Worm (Caenorhabditis elegans) whole organism, late embryonic: Measurements from ENCODE around the gene jmjd-1.1.

Experiments
- C08G9.2 ChIP-seq: sonication (generic microtip); optimal IDR thresholded peaks from 2 replicates; lab custom pipeline; 2016; ENCODE audit warnings: mild to moderate bottlenecking, missing genetic modification characterization, moderate library complexity, missing compliant biosample characterization
- T23F11.4 ChIP-seq: fragments of 200-800 bp; sonication (Bioruptor generic); optimal IDR thresholded peaks from 2 replicates; lab custom pipeline; 2018; ENCODE audit warnings: mild to moderate bottlenecking, missing genetic modification characterization, missing compliant biosample characterization
- Y22D7AL.16 ChIP-seq: sonication (generic microtip); optimal IDR thresholded peaks from 2 replicates; lab custom pipeline; 2016; ENCODE audit warnings: missing genetic modification characterization, missing compliant biosample characterization
- ahr-1 ChIP-seq: sonication (generic microtip); optimal IDR thresholded peaks from 2 replicates; lab custom pipeline; 2016; ENCODE audit warnings: missing genetic modification characterization, missing compliant biosample characterization
- ama-1 ChIP-seq: fragments of 150-350 bp; optimal IDR thresholded peaks from 2 replicates; lab custom pipeline; 2014
- ceh-14 ChIP-seq: sonication (generic microtip); optimal IDR thresholded peaks from 2 replicates; lab custom pipeline; 2016; ENCODE audit warnings: missing genotype, missing genetic modification characterization, missing compliant biosample characterization
- ceh-18 ChIP-seq: sonication (generic microtip); optimal IDR thresholded peaks from 2 replicates; lab custom pipeline; 2016; ENCODE audit warnings: missing genetic modification characterization, missing compliant biosample characterization
- ceh-2 ChIP-seq: sonication (generic microtip); optimal IDR thresholded peaks from 2 replicates; lab custom pipeline; 2016; ENCODE audit warnings: missing genotype, missing genetic modification characterization, missing compliant biosample characterization
- ceh-22 ChIP-seq: sonication (generic microtip); optimal IDR thresholded peaks from 2 replicates; lab custom pipeline; 2017; ENCODE audit warnings: missing biosample characterization, missing genetic modification characterization
- ceh-30 ChIP-seq: fragments of 150-350 bp; optimal IDR thresholded peaks from 2 replicates; lab custom pipeline; 2014; ENCODE audit warnings: missing biosample characterization, missing genetic modification characterization
- ceh-31 ChIP-seq: sonication (generic microtip); optimal IDR thresholded peaks from 2 replicates; lab custom pipeline; 2016; ENCODE audit warnings: missing genetic modification characterization, missing compliant biosample characterization
- ceh-6 ChIP-seq: fragments of 200-800 bp; sonication (Bioruptor generic); optimal IDR thresholded peaks from 2 replicates; lab custom pipeline; 2018; ENCODE audit warnings: mild to moderate bottlenecking, missing genetic modification characterization, missing compliant biosample characterization
- ceh-9 ChIP-seq: sonication (generic microtip); optimal IDR thresholded peaks from 2 replicates; lab custom pipeline; 2016; ENCODE audit warnings: mild to moderate bottlenecking, missing genetic modification characterization, inconsistent platforms, missing compliant biosample characterization
- che-1 ChIP-seq: sonication (generic microtip); optimal IDR thresholded peaks from 2 replicates; lab custom pipeline; 2016; ENCODE audit warnings: mild to moderate bottlenecking, missing genetic modification characterization, missing compliant biosample characterization
- dve-1 ChIP-seq: sonication (generic microtip); optimal IDR thresholded peaks from 2 replicates; lab custom pipeline; 2017; ENCODE audit warnings: antibody characterized with exemption, mild to moderate bottlenecking, missing genetic modification characterization, missing compliant biosample characterization
- elt-4 ChIP-seq: sonication (generic microtip); optimal IDR thresholded peaks from 2 replicates; lab custom pipeline; 2016; ENCODE audit warnings: missing genetic modification characterization, missing compliant biosample characterization
- ets-4 ChIP-seq: sonication (generic microtip); optimal IDR thresholded peaks from 2 replicates; lab custom pipeline; 2016; ENCODE audit warnings: missing genetic modification characterization, missing compliant biosample characterization
- eyg-1 ChIP-seq: sonication (generic microtip); optimal IDR thresholded peaks from 2 replicates; lab custom pipeline; 2016; ENCODE audit warnings: missing genotype, missing genetic modification characterization, missing compliant biosample characterization
- fkh-10 ChIP-seq: fragments of 150-350 bp; optimal IDR thresholded peaks from 2 replicates; lab custom pipeline; 2014; ENCODE audit warnings: missing biosample characterization, missing genetic modification reagents, missing genetic modification characterization
- hlh-13 ChIP-seq: fragments of 200-800 bp; sonication (Bioruptor generic); optimal IDR thresholded peaks from 2 replicates; lab custom pipeline; 2018; ENCODE audit warnings: mild to moderate bottlenecking, missing genetic modification characterization, missing compliant biosample characterization
- hlh-15 ChIP-seq: sonication (generic microtip); optimal IDR thresholded peaks from 2 replicates; lab custom pipeline; 2016; ENCODE audit warnings: missing genetic modification characterization, missing compliant biosample characterization
- hlh-30 ChIP-seq: sonication (generic microtip); optimal IDR thresholded peaks from 2 replicates; lab custom pipeline; 2017; ENCODE audit warnings: antibody characterized with exemption, missing genetic modification characterization, missing compliant biosample characterization; ENCODE audit not compliant: insufficient read depth
- hlh-6 ChIP-seq: sonication (generic microtip); optimal IDR thresholded peaks from 2 replicates; lab custom pipeline; 2016; ENCODE audit warnings: missing genotype, missing genetic modification characterization, missing compliant biosample characterization
- madf-2 ChIP-seq: sonication (generic microtip); optimal IDR thresholded peaks from 2 replicates; lab custom pipeline; 2017; ENCODE audit warnings: missing genetic modification characterization, missing compliant biosample characterization
- mec-3 ChIP-seq: sonication (generic microtip); optimal IDR thresholded peaks from 2 replicates; lab custom pipeline; 2016; ENCODE audit warnings: borderline replicate concordance, missing genetic modification characterization, missing compliant biosample characterization
- nfya-1 ChIP-seq: sonication (generic microtip); optimal IDR thresholded peaks from 2 replicates; lab custom pipeline; 2017; ENCODE audit warnings: missing genetic modification characterization, mild to moderate bottlenecking, missing compliant biosample characterization, antibody characterized with exemption, moderate library complexity
- nhr-11 ChIP-seq: fragments of 150-350 bp; optimal IDR thresholded peaks from 2 replicates; lab custom pipeline; 2014; ENCODE audit warnings: missing biosample characterization, missing genetic modification characterization
- npax-4 ChIP-seq: sonication (generic microtip); optimal IDR thresholded peaks from 2 replicates; lab custom pipeline; 2016; ENCODE audit warnings: missing genetic modification characterization, missing compliant biosample characterization
- odd-2 ChIP-seq: sonication (generic microtip); optimal IDR thresholded peaks from 2 replicates; lab custom pipeline; 2017; ENCODE audit warnings: antibody characterized with exemption, mild to moderate bottlenecking, missing genetic modification characterization, missing compliant biosample characterization
- pag-3 ChIP-seq: sonication (generic microtip); optimal IDR thresholded peaks from 2 replicates; lab custom pipeline; 2016; ENCODE audit warnings: missing compliant biosample characterization, missing genetic modification characterization, borderline replicate concordance
- pat-9 ChIP-seq: fragments of 200-800 bp; sonication (Bioruptor generic); optimal IDR thresholded peaks from 2 replicates; lab custom pipeline; 2018; ENCODE audit warnings: mild to moderate bottlenecking, missing genetic modification characterization, moderate library complexity, missing compliant biosample characterization
- pax-1 ChIP-seq: fragments of 150-350 bp; optimal IDR thresholded peaks from 2 replicates; lab custom pipeline; 2014; ENCODE audit warnings: missing biosample characterization, missing genetic modification characterization
- pha-2 ChIP-seq: sonication (generic microtip); optimal IDR thresholded peaks from 2 replicates; lab custom pipeline; 2017; ENCODE audit warnings: mild to moderate bottlenecking, missing genetic modification characterization, missing compliant biosample characterization
- pqm-1 ChIP-seq: sonication (generic microtip); optimal IDR thresholded peaks from 2 replicates; lab custom pipeline; 2016; ENCODE audit warnings: missing genetic modification characterization, missing compliant biosample characterization
- pros-1 ChIP-seq: fragments of 150-350 bp; optimal IDR thresholded peaks from 2 replicates; lab custom pipeline; 2014; ENCODE audit warnings: missing biosample characterization, missing genetic modification reagents, missing genetic modification characterization
- ref-2 ChIP-seq: sonication (generic microtip); optimal IDR thresholded peaks from 2 replicates; lab custom pipeline; 2016; ENCODE audit warnings: missing genetic modification characterization, missing compliant biosample characterization
- sox-2 ChIP-seq: fragments of 200-800 bp; sonication (Bioruptor generic); IDR thresholded peaks from 2 replicates; pipeline ENCODE4 v1.3.6; 2022; ENCODE audit warnings: missing genetic modification reagents, missing genetic modification characterization, missing compliant biosample characterization
- sox-4 ChIP-seq: sonication (generic microtip); optimal IDR thresholded peaks from 2 replicates; lab custom pipeline; 2017; ENCODE audit warnings: mild to moderate bottlenecking, missing genetic modification characterization, inconsistent platforms, missing compliant biosample characterization
- tbx-2 ChIP-seq: sonication (generic microtip); optimal IDR thresholded peaks from 2 replicates; lab custom pipeline; 2016; ENCODE audit warnings: missing genetic modification characterization, missing compliant biosample characterization
- tbx-7 ChIP-seq: sonication (generic microtip); optimal IDR thresholded peaks from 2 replicates; lab custom pipeline; 2016; ENCODE audit warnings: missing genotype, missing genetic modification characterization, missing compliant biosample characterization
- ttx-3 ChIP-seq: sonication (generic microtip); optimal IDR thresholded peaks from 2 replicates; lab custom pipeline; 2016; ENCODE audit warnings: missing genetic modification reagents, missing genetic modification characterization, missing compliant biosample characterization
- unc-86 ChIP-seq: sonication (generic microtip); optimal IDR thresholded peaks from 2 replicates; lab custom pipeline; 2016; ENCODE audit warnings: missing genetic modification characterization, missing compliant biosample characterization
- zip-5 ChIP-seq: sonication (generic microtip); optimal IDR thresholded peaks from 2 replicates; lab custom pipeline; 2016; ENCODE audit warnings: missing genetic modification characterization, missing compliant biosample characterization

The jmjd-1.1 gene

ce11 chrII:11774218-11774617, 32.1 kb upstream of the jmjd-1.1 start, which contains the start of gene F44E5.1:
TSS of gene F44E5.1 (minus strand) at chrII:11774559.
- no peak for TF ChIP-seq odd-2 (tag; lab: Kevin White, UChicago)
- TF ChIP-seq fkh-10: no peak
- no peak for TF ChIP-seq elt-4
- TF ChIP-seq npax-4 (tag; lab: Kevin White, UChicago): no peak
- TF ChIP-seq che-1: no peak
- TF ChIP-seq ceh-14 (tag; lab: Kevin White, UChicago): no peak

- TF ChIP-seq sox-4 (tag; lab: Kevin White, UChicago) (no peak), tbx-2 (tag; lab: Kevin White, UChicago) (peak; percentile 3), dve-1 (tag; lab: Kevin White, UChicago) (no peak), hlh-30 (tag; lab: Kevin White, UChicago) (peak; percentile 29), nfya-1 (tag; lab: Kevin White, UChicago) (peak; percentile 61), pha-2 (tag; lab: Kevin White, UChicago) (no peak), ets-4 (tag; lab: Kevin White, UChicago) (no peak), hlh-6 (tag; lab: Kevin White, UChicago) (no peak), C08G9.2 (tag; lab: Kevin White, UChicago) (no peak), ceh-31 (peak; percentile 15), pax-1 (no peak)
Measured at ce11 chrII:11777893-11778480, 28.4 kb upstream of the jmjd-1.1 start, which contains the start of the genes patr-1 and dna-2. TSS of gene patr-1 (minus strand) at chrII:11777943. TSS of gene dna-2 (plus strand) at chrII:11778430.

ce11 chrII:11782493-11782892, 23.9 kb upstream of the jmjd-1.1 start, which contains the start of gene F43G6.16:
TSS of gene F43G6.16 (minus strand) at chrII:11782633.
- TF ChIP-seq eyg-1 (tag; lab: Kevin White, UChicago) (no peak), pax-1 (peak; percentile 85), tbx-7 (tag; lab: Kevin White, UChicago) (no peak), ahr-1 (tag; lab: Kevin White, UChicago) (no peak), ref-2 (no peak)

ce11 chrII:11788025-11788424, 18.3 kb upstream of the jmjd-1.1 start:
- TF ChIP-seq ceh-2 (tag; lab: Kevin White, UChicago) (no peak), pha-2 (tag; lab: Kevin White, UChicago) (no peak), ceh-14 (tag; lab: Kevin White, UChicago) (no peak), nfya-1 (tag; lab: Kevin White, UChicago) (no peak), ceh-6 (no peak), fkh-10 (no peak), hlh-15 (tag; lab: Kevin White, UChicago) (no peak)
- TF ChIP-seq, all 69 proteins: peak for 0

- TF ChIP-seq hlh-13 (GFP tag; lab: Kevin White, UChicago): no peak
- TF ChIP-seq tbx-7 (tag; lab: Kevin White, UChicago): no peak
- no peak for TF ChIP-seq ceh-18 (tag; lab: Kevin White, UChicago)
- no peak for TF ChIP-seq ama-1 (lab: Kevin White, UChicago)
- no peak for TF ChIP-seq madf-2
- TF ChIP-seq ceh-6: no peak
- no peak for TF ChIP-seq dve-1 (tag; lab: Kevin White, UChicago)
- no peak for TF ChIP-seq mec-3 (tag; lab: Kevin White, UChicago)
- no peak for TF ChIP-seq pag-3
- TF ChIP-seq ceh-9 (tag; lab: Kevin White, UChicago): no peak
Measured at ce11 chrII:11790458-11790857, 15.9 kb upstream of the jmjd-1.1 start, which contains the start of gene F43G6.4. TSS of gene F43G6.4 (plus strand) at chrII:11790758.

ce11 chrII:11794392-11794791, 12.0 kb upstream of the jmjd-1.1 start:
- TF ChIP-seq ttx-3: no peak
- TF ChIP-seq ceh-30 (tag; lab: Kevin White, UChicago): no peak
- no peak for TF ChIP-seq zip-5 (tag; lab: Kevin White, UChicago)
- TF ChIP-seq pros-1 (tag; lab: Kevin White, UChicago): no peak
- TF ChIP-seq pqm-1 (tag; lab: Kevin White, UChicago): no peak
- no peak for TF ChIP-seq eyg-1 (tag; lab: Kevin White, UChicago)
- no peak for TF ChIP-seq Y22D7AL.16 (tag; lab: Kevin White, UChicago)
- TF ChIP-seq unc-86 (tag; lab: Kevin White, UChicago): no peak
- no peak for TF ChIP-seq tbx-7 (tag; lab: Kevin White, UChicago)
- no peak for TF ChIP-seq nhr-11 (tag; lab: Kevin White, UChicago)
- TF ChIP-seq madf-2: no peak
- no peak for TF ChIP-seq ceh-22 (tag; lab: Kevin White, UChicago)
- TF ChIP-seq sox-2 (GFP tag; lab: Robert Waterston, UW): no peak
- no peak for TF ChIP-seq C08G9.2 (tag; lab: Kevin White, UChicago)
- TF ChIP-seq hlh-30 (tag; lab: Kevin White, UChicago): no peak
- TF ChIP-seq hlh-15 (tag; lab: Kevin White, UChicago): no peak
- no peak for TF ChIP-seq pat-9 (tag; lab: Kevin White, UChicago)
- TF ChIP-seq T23F11.4 (GFP tag; lab: Kevin White, UChicago): no peak
